Worm (Caenorhabditis elegans) whole organism, L4 larva: ENCODE data around the gene rps-9.

ENCODE experiments used
- D1046.2 ChIP-seq: fragments of 200-800 bp; sonication (Bioruptor generic); IDR thresholded peaks from 2 replicates; pipeline ENCODE4 v1.3.6; 2022; ENCODE audit warnings: missing genetic modification characterization, missing compliant biosample characterization
- F10B5.3 ChIP-seq: sonication (generic microtip); optimal IDR thresholded peaks from 2 replicates; lab custom pipeline; 2016; ENCODE audit warnings: mild to moderate bottlenecking, missing genetic modification characterization, missing compliant biosample characterization
- F26F4.8 ChIP-seq: fragments of 200-800 bp; sonication (Bioruptor generic); conservative IDR thresholded peaks from 2 replicates; pipeline ENCODE4 v1.3.6; 2022; ENCODE audit warnings: missing genetic modification characterization, missing compliant biosample characterization
- F37D6.2 ChIP-seq: sonication (generic microtip); optimal IDR thresholded peaks from 2 replicates; lab custom pipeline; 2016; ENCODE audit warnings: mild to moderate bottlenecking, missing genetic modification characterization, missing compliant biosample characterization
- R02D3.7 ChIP-seq: fragments of 150-350 bp; sonication (generic microtip); optimal IDR thresholded peaks from 3 replicates; lab custom pipeline; 2014; ENCODE audit warnings: missing biosample characterization, missing genetic modification characterization
- Y105C5A.15 ChIP-seq: fragments of 200-800 bp; sonication (Bioruptor generic); IDR thresholded peaks from 2 replicates; pipeline ENCODE4 v1.3.6; 2022; ENCODE audit warnings: missing genetic modification characterization, missing compliant biosample characterization
- Y48G9A.11 ChIP-seq: fragments of 200-800 bp; sonication (Bioruptor generic); IDR thresholded peaks from 2 replicates; pipeline ENCODE4 v1.3.6; 2022; ENCODE audit warnings: missing genetic modification reagents, missing genetic modification characterization, missing compliant biosample characterization
- Y5F2A.4 ChIP-seq: fragments of 200-800 bp; sonication (Bioruptor generic); optimal IDR thresholded peaks from 2 replicates; lab custom pipeline; 2018; ENCODE audit warnings: mild to moderate bottlenecking, missing genetic modification characterization, missing compliant biosample characterization
- ZK337.2 ChIP-seq: fragments of 200-800 bp; sonication (Bioruptor generic); IDR thresholded peaks from 2 replicates; pipeline ENCODE4 v1.3.6; 2022; ENCODE audit warnings: missing genetic modification reagents, missing genetic modification characterization, missing compliant biosample characterization
- aha-1 ChIP-seq: fragments of 150-350 bp; peaks from one replicate; lab custom pipeline; 2014; ENCODE audit warnings: missing biosample characterization, missing genetic modification characterization
- aly-2 ChIP-seq: sonication (generic microtip); optimal IDR thresholded peaks from 2 replicates; lab custom pipeline; 2018; ENCODE audit warnings: missing biosample characterization, missing genetic modification characterization
- arid-1 ChIP-seq: fragments of 200-800 bp; sonication (Bioruptor generic); conservative IDR thresholded peaks from 2 replicates; pipeline ENCODE4 v1.3.6; 2022; ENCODE audit warnings: missing genetic modification reagents, missing genetic modification characterization, missing compliant biosample characterization
- attf-4 ChIP-seq: sonication (generic microtip); optimal IDR thresholded peaks from 3 replicates; lab custom pipeline; 2017; ENCODE audit warnings: missing biosample characterization, missing genetic modification characterization
- ceh-28 ChIP-seq: fragments of 150-350 bp; optimal IDR thresholded peaks from 2 replicates; lab custom pipeline; 2014; ENCODE audit warnings: missing biosample characterization, missing genetic modification reagents, missing genetic modification characterization
- ceh-32 ChIP-seq: sonication (generic microtip); optimal IDR thresholded peaks from 2 replicates; lab custom pipeline; 2016; ENCODE audit warnings: mild to moderate bottlenecking, missing genetic modification characterization, missing compliant biosample characterization; ENCODE audit not compliant: poor library complexity
- ceh-44 ChIP-seq: fragments of 200-800 bp; sonication (Bioruptor generic); IDR thresholded peaks from 2 replicates; pipeline ENCODE4 v1.3.6; 2022; ENCODE audit warnings: missing genetic modification reagents, missing genetic modification characterization, missing compliant biosample characterization
- ceh-62 ChIP-seq: sonication (generic microtip); optimal IDR thresholded peaks from 2 replicates; lab custom pipeline; 2017; ENCODE audit warnings: missing biosample characterization, missing genetic modification characterization
- ceh-82 ChIP-seq: sonication (generic microtip); optimal IDR thresholded peaks from 2 replicates; lab custom pipeline; 2017; ENCODE audit warnings: missing biosample characterization, missing genetic modification characterization
- egl-43 ChIP-seq: fragments of 200-800 bp; sonication (Bioruptor generic); IDR thresholded peaks from 2 replicates; pipeline ENCODE4 v1.3.6; 2022; ENCODE audit warnings: missing genetic modification reagents, missing genetic modification characterization, missing compliant biosample characterization
- hif-1 ChIP-seq, 2 experiments: sonication (generic microtip); optimal IDR thresholded peaks; 2 replicates each; lab custom pipeline; 2016 to 2017; ENCODE audit warnings: missing compliant biosample characterization in 2 of 2, missing genetic modification characterization in 2 of 2, missing genetic modification reagents in 2 of 2, missing genotype in 2 of 2, mild to moderate bottlenecking in 1 of 2
- hlh-11 ChIP-seq: fragments of 200-800 bp; sonication (Bioruptor generic); optimal IDR thresholded peaks from 2 replicates; lab custom pipeline; 2018; ENCODE audit warnings: mild to moderate bottlenecking, missing genetic modification characterization, missing compliant biosample characterization
- jun-1 ChIP-seq: fragments of 150-350 bp; optimal IDR thresholded peaks from 2 replicates; lab custom pipeline; 2014; ENCODE audit warnings: missing biosample characterization, missing genetic modification reagents, missing genetic modification characterization
- lim-7 ChIP-seq: fragments of 200-800 bp; sonication (Bioruptor generic); IDR thresholded peaks from 2 replicates; pipeline ENCODE4 v1.3.6; 2022; ENCODE audit warnings: missing genetic modification characterization, missing compliant biosample characterization
- lin-38 ChIP-seq: fragments of 200-800 bp; sonication (Bioruptor generic); IDR thresholded peaks from 2 replicates; pipeline ENCODE4 v1.3.6; 2022; ENCODE audit warnings: missing genetic modification reagents, missing genetic modification characterization, missing compliant biosample characterization
- lin-39 ChIP-seq: fragments of 150-350 bp; optimal IDR thresholded peaks from 2 replicates; lab custom pipeline; 2014; ENCODE audit warnings: missing biosample characterization, missing genetic modification reagents, missing genetic modification characterization
- lir-3 ChIP-seq: sonication (generic microtip); optimal IDR thresholded peaks from 2 replicates; lab custom pipeline; 2016; ENCODE audit warnings: mild to moderate bottlenecking, missing genetic modification characterization, missing compliant biosample characterization
- mes-2 ChIP-seq: sonication (generic microtip); optimal IDR thresholded peaks from 2 replicates; lab custom pipeline; 2016; ENCODE audit warnings: missing genotype, mild to moderate bottlenecking, missing genetic modification characterization, missing compliant biosample characterization; ENCODE audit not compliant: poor library complexity, severe bottlenecking
- nhr-102 ChIP-seq: sonication (generic microtip); optimal IDR thresholded peaks from 2 replicates; lab custom pipeline; 2016; ENCODE audit warnings: mild to moderate bottlenecking, missing genetic modification characterization, moderate library complexity, missing compliant biosample characterization
- nhr-11 ChIP-seq: fragments of 150-350 bp; optimal IDR thresholded peaks from 2 replicates; lab custom pipeline; 2014; ENCODE audit warnings: missing biosample characterization, missing genetic modification characterization
- nhr-111 ChIP-seq: fragments of 200-800 bp; sonication (Bioruptor generic); optimal IDR thresholded peaks from 2 replicates; lab custom pipeline; 2018; ENCODE audit warnings: mild to moderate bottlenecking, missing genetic modification characterization, missing compliant biosample characterization
- nhr-237 ChIP-seq: sonication (generic microtip); optimal IDR thresholded peaks from 2 replicates; lab custom pipeline; 2017; ENCODE audit warnings: missing biosample characterization, missing genetic modification characterization
- nhr-42 ChIP-seq: fragments of 200-800 bp; sonication (Bioruptor generic); IDR thresholded peaks from 2 replicates; pipeline ENCODE4 v1.3.6; 2022; ENCODE audit warnings: missing genetic modification characterization, missing compliant biosample characterization
- nhr-76 ChIP-seq: fragments of 150-350 bp; optimal IDR thresholded peaks from 2 replicates; lab custom pipeline; 2014; ENCODE audit warnings: missing biosample characterization, missing genetic modification characterization
- nhr-77 ChIP-seq: fragments of 150-350 bp; optimal IDR thresholded peaks from 2 replicates; lab custom pipeline; 2014; ENCODE audit warnings: missing biosample characterization, missing genetic modification characterization
- pha-4 ChIP-seq, 2 experiments: fragments of 150-350 bp in 1 of 2; fragments of 200-800 bp in 1 of 2; sonication (Bioruptor generic) in 1 of 2; IDR thresholded peaks in 1 of 2; optimal IDR thresholded peaks in 1 of 2; 2 replicates each; pipeline versions ENCODE4 v1.3.6 to Lab custom; 2014 to 2022; ENCODE audit warnings: missing genetic modification characterization in 2 of 2, missing genetic modification reagents in 2 of 2, missing biosample characterization in 1 of 2, missing compliant biosample characterization in 1 of 2
- php-3 ChIP-seq: fragments of 200-800 bp; sonication (Bioruptor generic); IDR thresholded peaks from 2 replicates; pipeline ENCODE4 v1.3.6; 2022; ENCODE audit warnings: missing genetic modification reagents, missing genetic modification characterization, missing compliant biosample characterization
- pqm-1 ChIP-seq: sonication (generic microtip); optimal IDR thresholded peaks from 2 replicates; lab custom pipeline; 2017; ENCODE audit warnings: missing biosample characterization, missing genetic modification characterization
- saeg-2 ChIP-seq: fragments of 200-800 bp; sonication (Bioruptor generic); IDR thresholded peaks from 2 replicates; pipeline ENCODE4 v1.3.6; 2022; ENCODE audit warnings: missing genetic modification reagents, missing genetic modification characterization, missing compliant biosample characterization
- set-16 ChIP-seq: fragments of 200-800 bp; sonication (Bioruptor generic); IDR thresholded peaks from 2 replicates; pipeline ENCODE4 v1.3.6; 2022; ENCODE audit warnings: missing genetic modification reagents, missing genetic modification characterization, missing compliant biosample characterization
- snpc-1.2 ChIP-seq: fragments of 200-800 bp; sonication (Bioruptor generic); IDR thresholded peaks from 2 replicates; pipeline ENCODE4 v1.3.6; 2022; ENCODE audit warnings: missing genetic modification reagents, missing genetic modification characterization, missing compliant biosample characterization
- spr-1 ChIP-seq: sonication (generic microtip); optimal IDR thresholded peaks from 2 replicates; lab custom pipeline; 2016; ENCODE audit warnings: mild to moderate bottlenecking, missing genetic modification characterization, missing compliant biosample characterization
- tag-97 ChIP-seq: fragments of 200-800 bp; sonication (Bioruptor generic); IDR thresholded peaks from 2 replicates; pipeline ENCODE4 v1.3.6; 2022; ENCODE audit warnings: missing genetic modification characterization, missing compliant biosample characterization
- unc-62 ChIP-seq, 3 experiments: fragments of 150-350 bp in 1 of 3; sonication (generic microtip); optimal IDR thresholded peaks in 2 of 3; peaks in 1 of 3; 1 replicate in 1 of 3; 2 replicates in 2 of 3; lab custom pipeline; 2014 to 2017; ENCODE audit warnings: missing biosample characterization in 3 of 3, missing genetic modification characterization in 3 of 3, missing genetic modification reagents in 3 of 3, missing genotype in 1 of 3
- vab-7 ChIP-seq: fragments of 200-800 bp; sonication (Bioruptor generic); IDR thresholded peaks from 2 replicates; pipeline ENCODE4 v1.3.6; 2022; ENCODE audit warnings: missing genetic modification reagents, missing genetic modification characterization, missing compliant biosample characterization
- zag-1 ChIP-seq: fragments of 150-350 bp; optimal IDR thresholded peaks from 2 replicates; lab custom pipeline; 2014; ENCODE audit warnings: missing biosample characterization, missing genetic modification characterization
- zfp-2 ChIP-seq: sonication (generic microtip); optimal IDR thresholded peaks from 2 replicates; lab custom pipeline; 2016; ENCODE audit warnings: mild to moderate bottlenecking, missing genetic modification characterization, missing compliant biosample characterization
- ztf-7 ChIP-seq: fragments of 150-350 bp; optimal IDR thresholded peaks from 2 replicates; lab custom pipeline; 2014; ENCODE audit warnings: missing biosample characterization, missing genetic modification characterization

rps-9 gene

DNA sequence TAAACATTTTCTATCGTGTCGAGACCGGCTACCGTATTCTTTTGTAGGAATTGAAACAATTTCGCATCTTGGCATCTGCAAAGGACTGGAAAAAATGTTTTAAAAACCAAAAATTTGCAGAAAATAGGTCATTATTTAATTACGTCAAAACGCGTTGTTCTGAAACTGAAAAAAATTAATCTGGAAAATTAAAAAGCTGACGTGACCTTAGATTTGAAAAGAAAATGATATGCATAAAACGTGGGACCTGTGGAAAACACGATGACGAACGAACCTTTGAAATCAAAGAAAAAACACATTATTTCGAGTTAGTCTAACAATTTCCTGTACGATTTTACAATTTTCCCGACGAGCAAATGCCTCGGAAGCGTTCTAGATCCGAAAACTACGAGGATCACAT is 22.0 kb downstream of the rps-9 start, which contains the start of gene C09H10.9:
Gene C09H10.9 (plus strand): TSS at position 301 of the 400 bp plus-strand sequence.
- no peak for TF ChIP-seq mes-2 (tag; lab: Kevin White, UChicago)
- no peak for TF ChIP-seq aly-2 (tag; lab: Kevin White, UChicago)
- TF ChIP-seq ceh-62 (tag; lab: Kevin White, UChicago): no peak
- no peak for TF ChIP-seq zag-1 (tag; lab: Kevin White, UChicago)
- peak; percentile 89 for TF ChIP-seq aha-1 (tag; lab: Kevin White, UChicago)
- TF ChIP-seq arid-1 (GFP tag; lab: Robert Waterston, UW): no peak
- TF ChIP-seq php-3 (GFP tag; lab: Robert Waterston, UW): no peak
- no peak for TF ChIP-seq hlh-11 (tag; lab: Kevin White, UChicago)

DNA sequence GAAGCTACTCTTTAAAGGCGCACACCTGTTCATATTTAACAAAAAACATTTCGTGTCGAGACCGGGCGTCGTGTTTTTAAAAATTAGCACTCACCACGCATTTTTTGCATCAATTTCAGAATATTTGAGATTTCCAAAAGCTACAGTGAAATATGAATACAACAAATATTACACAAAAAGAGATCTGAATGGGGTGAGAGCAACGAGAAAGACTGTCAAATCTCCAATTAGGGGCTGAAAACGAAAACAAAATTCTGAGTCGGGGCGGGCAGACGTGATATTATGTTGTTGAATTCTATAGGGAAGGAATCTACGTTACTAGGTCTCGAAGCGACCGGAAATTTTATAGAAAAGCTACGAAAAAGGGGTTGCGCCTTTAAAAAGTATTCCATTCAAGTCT is 22.5 kb downstream of the rps-9 start, which contains the start of gene C09H10.5:
Gene C09H10.5 (minus strand): TSS at position 101 of the 400 bp plus-strand sequence.
- no peak for TF ChIP-seq nhr-76 (tag; lab: Kevin White, UChicago)
- no peak for TF ChIP-seq R02D3.7 (tag; lab: Kevin White, UChicago)
- peak in 1 of 2 experiments; percentile 17 for TF ChIP-seq unc-62 (GFP tag; optimal IDR thresholded peaks at IDR 0.05 in 1 of 2; lab: Kevin White, UChicago)
- TF ChIP-seq unc-62 (tag; optimal IDR thresholded peaks at IDR 0.05; lab: Kevin White, UChicago): no peak

DNA sequence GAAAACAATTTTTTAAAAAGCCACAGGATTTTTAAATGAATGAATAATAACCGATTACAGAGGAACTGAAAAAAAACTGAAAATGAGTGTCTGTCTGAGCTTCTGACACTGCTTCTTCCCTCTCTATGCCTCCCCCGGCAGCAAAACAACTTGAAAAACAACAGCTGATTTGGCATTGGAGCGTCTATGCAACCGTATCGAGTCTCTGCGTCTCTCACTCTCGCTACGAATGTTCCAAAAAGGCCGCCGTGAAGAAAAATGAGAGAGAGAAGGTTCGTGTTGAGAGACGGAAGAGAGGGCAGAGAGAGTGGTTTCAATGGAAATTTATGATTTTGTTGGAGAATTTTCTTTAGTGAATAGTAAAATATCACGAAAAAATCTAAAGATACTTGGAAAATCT is 23.1 kb downstream of the rps-9 start:
- TF ChIP-seq Y105C5A.15 (no peak), ZK337.2 (GFP tag; lab: Robert Waterston, UW) (no peak), attf-4 (tag; lab: Kevin White, UChicago) (no peak), tag-97 (no peak), pha-4 (GFP tag; IDR thresholded peaks at IDR 0.05; lab: Robert Waterston, UW) (no peak), pha-4 (tag; optimal IDR thresholded peaks at IDR 0.05; lab: Kevin White, UChicago) (peak; percentile 66), arid-1 (GFP tag; lab: Robert Waterston, UW) (no peak), nhr-11 (peak; percentile 32), lir-3 (tag; lab: Kevin White, UChicago) (no peak), nhr-77 (tag; lab: Kevin White, UChicago) (peak; percentile 72), Y5F2A.4 (GFP tag; lab: Kevin White, UChicago) (no peak), saeg-2 (GFP tag; lab: Robert Waterston, UW) (no peak), D1046.2 (no peak), F37D6.2 (tag; lab: Kevin White, UChicago) (no peak), lim-7 (GFP tag; lab: Robert Waterston, UW) (no peak), spr-1 (tag; lab: Kevin White, UChicago) (no peak), snpc-1.2 (GFP tag; lab: Robert Waterston, UW) (no peak), nhr-237 (no peak), nhr-42 (GFP tag; lab: Robert Waterston, UW) (0 out of 2 replicates have a peak, but pooled peaks have one; percentile 11), ceh-62 (tag; lab: Kevin White, UChicago) (no peak), ceh-82 (no peak), lin-39 (tag; lab: Kevin White, UChicago) (no peak), pqm-1 (tag; lab: Kevin White, UChicago) (peak; percentile 73), nhr-111 (GFP tag; lab: Kevin White, UChicago) (no peak), zfp-2 (tag; lab: Kevin White, UChicago) (no peak), jun-1 (tag; lab: Kevin White, UChicago) (no peak), lin-38 (peak; percentile 83), vab-7 (GFP tag; lab: Robert Waterston, UW) (no peak), ceh-28 (tag; lab: Kevin White, UChicago) (no peak), egl-43 (no peak), set-16 (no peak), F10B5.3 (tag; lab: Kevin White, UChicago) (no peak), nhr-102 (tag; lab: Kevin White, UChicago) (no peak), ztf-7 (tag; lab: Kevin White, UChicago) (no peak), ceh-32 (no peak), hif-1 (tag; optimal IDR thresholded peaks at IDR 0.05; lab: Kevin White, UChicago) (peak in 1 of 2 experiments; percentile 48), Y48G9A.11 (GFP tag; lab: Robert Waterston, UW) (no peak), ceh-44 (GFP tag; lab: Robert Waterston, UW) (no peak), F26F4.8 (no peak)
